Fruit fly (Drosophila melanogaster) whole organism: ENCODE results near the gene UQCR-C2.

Experiments used
- CG8478 ChIP-seq: fragments of >200 bp; optimal IDR thresholded peaks from 2 replicates; lab custom pipeline; 2018; ENCODE audit warnings: inconsistent platforms
- Dll ChIP-seq: fragments of >200 bp; optimal IDR thresholded peaks from 2 replicates; lab custom pipeline; 2017
- EcR ChIP-seq, 2 experiments: fragments of >200 bp; optimal IDR thresholded peaks; 2 replicates each; lab custom pipeline; 2017; ENCODE audit warnings: missing biosample characterization in 2 of 2, missing genetic modification characterization in 2 of 2, missing genetic modification reagents in 2 of 2
- pan ChIP-seq: fragments of >200 bp; optimal IDR thresholded peaks from 2 replicates; lab custom pipeline; 2017
- psq ChIP-seq: fragments of >200 bp; optimal IDR thresholded peaks from 2 replicates; lab custom pipeline; 2017
- usp ChIP-seq: fragments of >200 bp; optimal IDR thresholded peaks from 2 replicates; lab custom pipeline; 2017; ENCODE audit warnings: missing biosample characterization, missing genetic modification characterization, mixed read lengths

UQCR-C2 gene

dm6 chr3L:16584074-16584578 is at the start of gene UQCR-C2:
Gene UQCR-C2 (plus strand): TSS chr3L:16584124.
- TF ChIP-seq Dll (no peak), pan (lab: Kevin White, UChicago) (no peak), psq (lab: Kevin White, UChicago) (no peak), CG8478 (lab: Kevin White, UChicago) (no peak), EcR (GFP tag; optimal IDR thresholded peaks at IDR 0.05; lab: Kevin White, UChicago) (no peak), usp (no peak)

DNA sequence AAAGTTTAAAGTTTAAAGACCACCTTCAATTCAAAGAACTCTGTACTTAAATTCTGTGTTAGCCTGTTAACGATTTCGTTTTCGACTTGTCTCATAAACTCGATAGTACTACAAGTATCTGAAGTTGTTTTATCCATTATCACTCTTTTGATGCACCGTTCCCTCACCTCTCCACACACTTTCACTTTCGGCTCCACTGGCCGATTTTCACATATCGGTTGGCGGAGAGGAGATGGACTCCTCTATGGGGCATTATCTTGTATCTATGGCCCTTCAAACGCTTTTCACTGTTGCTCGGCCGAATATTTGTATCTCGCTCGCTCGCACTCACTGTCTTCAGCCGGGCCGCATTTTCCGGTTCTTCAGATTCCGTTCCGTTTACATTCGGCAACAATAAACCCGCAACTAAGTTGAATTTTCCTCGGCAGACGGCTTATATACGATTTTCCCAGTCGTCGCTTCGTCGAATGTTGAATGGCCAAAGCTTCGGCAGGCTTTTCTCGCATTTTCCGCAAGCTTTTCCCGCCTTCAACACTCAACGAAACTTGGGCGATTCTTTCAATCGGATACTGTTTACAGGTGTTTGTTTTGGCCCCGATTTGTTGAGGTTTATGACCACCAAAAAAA is 40.8 kb upstream of the UQCR-C2 start, which contains the start of gene CG43373:
Gene CG43373 (minus strand): TSS at position 373 of the 627 bp plus-strand sequence.
- TF ChIP-seq Dll = no peak
- TF ChIP-seq usp = no peak
- no peak for TF ChIP-seq pan (lab: Kevin White, UChicago)
- TF ChIP-seq CG8478 (lab: Kevin White, UChicago) = no peak
- TF ChIP-seq psq (lab: Kevin White, UChicago) = no peak
- no peak for TF ChIP-seq EcR (GFP tag; optimal IDR thresholded peaks at IDR 0.05; lab: Kevin White, UChicago)

dm6 chr3L:16544220-16544619 is 39.7 kb upstream of the UQCR-C2 start:
- TF ChIP-seq Dll (no peak), CG8478 (lab: Kevin White, UChicago) (no peak), psq (lab: Kevin White, UChicago) (no peak), EcR (GFP tag; optimal IDR thresholded peaks at IDR 0.05; lab: Kevin White, UChicago) (no peak), usp (no peak), pan (lab: Kevin White, UChicago) (no peak)

dm6 chr3L:16545511-16545910 is 38.4 kb upstream of the UQCR-C2 start, which contains the start of gene CG13033:
Gene CG13033 (minus strand): TSS chr3L:16545628.
- no peak for TF ChIP-seq EcR (GFP tag; optimal IDR thresholded peaks at IDR 0.05; lab: Kevin White, UChicago)
- no peak for TF ChIP-seq CG8478 (lab: Kevin White, UChicago)
- no peak for TF ChIP-seq psq (lab: Kevin White, UChicago)
- no peak for TF ChIP-seq Dll
- TF ChIP-seq usp = no peak
- TF ChIP-seq pan (lab: Kevin White, UChicago) = no peak

DNA sequence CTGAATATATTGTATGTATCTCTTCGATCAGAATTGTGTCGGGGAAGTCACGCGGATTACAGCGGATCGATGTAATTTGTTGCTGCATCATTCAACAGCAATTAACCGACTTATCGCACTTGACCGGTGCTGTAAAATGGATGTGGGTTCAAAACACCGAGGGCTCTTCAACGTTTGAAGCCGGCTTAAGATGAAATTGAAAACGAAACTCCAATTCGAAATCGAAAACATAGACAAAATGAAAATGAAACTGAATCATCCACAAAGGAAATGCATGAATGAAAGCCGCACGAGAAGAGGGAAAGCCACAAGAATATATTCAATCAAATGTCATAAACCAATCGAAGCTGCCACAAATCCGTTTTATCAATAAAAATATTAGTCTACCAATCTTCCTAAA is 37.8 kb upstream of the UQCR-C2 start:
- TF ChIP-seq Dll (no peak), psq (lab: Kevin White, UChicago) (no peak), CG8478 (lab: Kevin White, UChicago) (no peak), usp (no peak), EcR (GFP tag; optimal IDR thresholded peaks at IDR 0.05; lab: Kevin White, UChicago) (no peak), pan (lab: Kevin White, UChicago) (no peak)

DNA sequence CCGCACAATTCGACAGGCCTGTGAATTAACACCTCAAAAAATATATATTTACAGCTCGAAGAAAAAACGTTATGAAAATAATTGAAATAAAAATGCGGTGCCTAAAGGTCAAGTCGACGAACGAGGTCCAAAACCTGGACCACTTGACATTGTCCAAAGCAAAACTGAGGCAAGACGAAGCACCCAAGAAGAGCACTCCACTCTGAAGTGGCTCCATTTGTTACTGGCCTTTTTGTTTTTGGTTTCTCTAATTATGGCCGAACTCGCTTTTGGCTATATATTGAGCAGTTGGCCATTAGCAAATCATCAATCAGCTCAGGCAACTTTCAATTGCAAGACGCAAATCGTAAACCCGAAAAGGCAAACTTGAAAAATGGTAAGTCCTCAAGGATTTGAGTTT is 27.4 kb upstream of the UQCR-C2 start, which contains the start of gene CG4229:
Gene CG4229 (plus strand): TSS at position 301 of the 400 bp plus-strand sequence.
- TF ChIP-seq usp = no peak
- TF ChIP-seq Dll = no peak
- TF ChIP-seq psq (lab: Kevin White, UChicago) = no peak
- TF ChIP-seq CG8478 (lab: Kevin White, UChicago) = no peak
- TF ChIP-seq EcR (GFP tag; optimal IDR thresholded peaks at IDR 0.05; lab: Kevin White, UChicago) = no peak
- no peak for TF ChIP-seq pan (lab: Kevin White, UChicago)

dm6 chr3L:16563361-16563760 is 20.6 kb upstream of the UQCR-C2 start:
- TF ChIP-seq pan (lab: Kevin White, UChicago) (no peak), Dll (no peak), EcR (GFP tag; optimal IDR thresholded peaks at IDR 0.05; lab: Kevin White, UChicago) (no peak), usp (no peak)

- no peak for TF ChIP-seq Dll
Measured at dm6 chr3L:16566093-16566492, 17.8 kb upstream of the UQCR-C2 start.

DNA sequence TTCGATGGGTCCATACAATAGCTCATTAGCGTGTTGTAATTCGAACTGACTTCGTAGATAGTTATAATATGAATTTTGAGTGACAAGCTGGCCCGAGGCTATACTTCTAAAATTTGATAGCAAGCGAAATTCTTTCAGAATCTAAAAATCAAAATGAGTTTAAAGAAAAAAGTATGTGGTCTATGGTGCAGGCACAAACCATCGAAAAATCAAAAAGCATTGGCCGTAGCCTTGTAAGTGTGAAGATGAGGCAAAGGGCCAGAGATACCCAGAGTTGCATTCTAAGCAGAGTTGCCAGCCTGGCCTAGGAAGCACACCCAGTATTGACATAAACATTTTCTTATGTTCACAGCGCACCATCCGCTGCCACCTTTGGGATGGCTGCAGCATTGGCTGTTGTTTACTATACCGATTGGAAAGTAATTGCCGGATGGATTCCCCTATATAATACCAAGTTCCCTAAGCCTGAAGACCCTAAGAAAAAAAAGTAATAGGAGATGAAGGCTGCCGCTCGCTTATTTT is 17.2 kb upstream of the UQCR-C2 start, which contains the start of gene UQCR-6.4L:
Gene UQCR-6.4L (plus strand): TSS at position 51 of the 522 bp plus-strand sequence.
- TF ChIP-seq psq (lab: Kevin White, UChicago) (no peak), EcR (GFP tag; optimal IDR thresholded peaks at IDR 0.05; lab: Kevin White, UChicago) (no peak), Dll (no peak), pan (lab: Kevin White, UChicago) (no peak), CG8478 (lab: Kevin White, UChicago) (no peak), usp (no peak)

DNA sequence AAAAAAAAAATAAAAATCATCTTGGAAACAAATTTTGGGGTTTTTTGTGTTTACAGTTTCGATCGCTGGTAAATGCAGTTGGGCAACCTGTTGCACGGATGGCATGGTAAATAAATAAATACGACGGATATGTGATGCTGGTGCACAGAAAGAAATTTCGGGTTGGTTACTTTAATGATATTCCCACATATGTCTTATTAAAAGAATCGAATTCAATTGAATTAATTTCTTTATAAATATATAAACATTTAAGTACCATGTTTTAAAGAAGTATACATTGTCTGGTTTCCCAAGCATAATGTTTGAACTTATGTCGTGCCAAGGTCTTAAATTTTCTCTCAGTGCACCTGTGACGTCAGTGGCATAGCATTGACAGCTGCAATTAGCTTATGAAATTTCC is 16.4 kb upstream of the UQCR-C2 start:
- no peak for TF ChIP-seq Dll
- no peak for TF ChIP-seq pan (lab: Kevin White, UChicago)
- no peak for TF ChIP-seq psq (lab: Kevin White, UChicago)
- TF ChIP-seq CG8478 (lab: Kevin White, UChicago) = no peak
- TF ChIP-seq EcR (GFP tag; optimal IDR thresholded peaks at IDR 0.05; lab: Kevin White, UChicago) = no peak
- TF ChIP-seq usp = no peak

dm6 chr3L:16569456-16569855 is 14.5 kb upstream of the UQCR-C2 start:
- TF ChIP-seq EcR (GFP tag; optimal IDR thresholded peaks at IDR 0.05; lab: Kevin White, UChicago) = no peak
- TF ChIP-seq usp = no peak
- TF ChIP-seq Dll = no peak
- no peak for TF ChIP-seq CG8478 (lab: Kevin White, UChicago)
- no peak for TF ChIP-seq pan (lab: Kevin White, UChicago)
- no peak for TF ChIP-seq psq (lab: Kevin White, UChicago)

DNA sequence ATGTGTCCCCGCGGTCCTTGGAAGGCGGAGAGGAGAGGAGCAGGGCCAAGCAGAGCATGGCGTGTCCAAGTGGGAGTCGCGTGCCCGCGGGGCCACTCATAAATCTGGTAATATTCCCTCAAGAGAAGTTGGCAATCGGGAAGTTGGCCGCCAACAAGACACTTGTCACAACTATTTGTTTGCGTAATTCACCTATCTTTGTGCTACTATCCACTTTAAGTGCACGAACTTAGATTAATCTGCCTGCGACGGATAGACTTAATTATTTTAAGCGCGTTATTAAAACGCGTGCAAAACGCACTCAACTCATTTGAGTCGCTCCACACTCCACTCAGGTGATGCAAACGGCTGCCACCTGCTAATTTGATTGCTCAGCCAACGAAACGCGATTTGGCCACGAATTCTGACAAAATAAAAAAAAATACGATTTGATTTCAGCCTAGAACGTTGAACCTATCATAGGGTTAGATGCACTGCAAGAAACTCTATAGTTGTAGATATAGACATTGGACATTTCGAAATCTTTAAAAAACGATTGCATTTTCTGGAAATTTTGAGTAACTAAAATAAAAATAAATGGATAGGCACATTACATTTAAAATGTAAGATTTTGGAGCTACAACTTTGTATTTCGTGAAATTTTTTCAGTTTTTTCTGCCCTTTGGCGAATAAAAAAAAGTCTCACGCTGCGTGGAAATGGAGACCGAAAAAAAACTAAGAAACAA is 12.7 kb upstream of the UQCR-C2 start:
- TF ChIP-seq usp (no peak), psq (lab: Kevin White, UChicago) (no peak), Dll (no peak), EcR (GFP tag; optimal IDR thresholded peaks at IDR 0.05; lab: Kevin White, UChicago) (no peak), pan (lab: Kevin White, UChicago) (no peak), CG8478 (lab: Kevin White, UChicago) (no peak)
